Worm (Caenorhabditis elegans): ENCODE results near the gene ttc-7.
A peak's percentile ranks its signal among the peaks of the same experiment; 100 is the strongest.

ttc-7 gene

ce11 chrIII:1887354-1887753 lies 27.1 kb downstream of the ttc-7 start, which contains the start of gene B0524.3:
B0524.3 (plus strand) TSS chrIII:1887654.
- no peak for TF ChIP-seq Y53F4B.3 (GFP tag; IDR thresholded peaks at IDR 0.05)
- no peak for TF ChIP-seq rec-8 (tag; optimal IDR thresholded peaks at IDR 0.05)
- no peak for TF ChIP-seq lsl-1 (GFP tag; optimal IDR thresholded peaks at IDR 0.05)
- no peak for TF ChIP-seq nfyb-1 (GFP tag; IDR thresholded peaks at IDR 0.05)
- no peak for TF ChIP-seq tlf-1 (GFP tag; optimal IDR thresholded peaks at IDR 0.05)
- TF ChIP-seq unc-130 (GFP tag; optimal IDR thresholded peaks at IDR 0.05): no peak
- TF ChIP-seq mcd-1 (GFP tag; IDR thresholded peaks at IDR 0.05): no peak
- TF ChIP-seq mes-4 (tag; optimal IDR thresholded peaks at IDR 0.05): no peak
- no peak for TF ChIP-seq somi-1 (GFP tag; optimal IDR thresholded peaks at IDR 0.05)
- TF ChIP-seq let-607 (tag; optimal IDR thresholded peaks at IDR 0.05): no peak
- TF ChIP-seq B0019.2 (GFP tag; conservative IDR thresholded peaks at IDR 0.05): no peak
- no peak for TF ChIP-seq ztf-3 (GFP tag; optimal IDR thresholded peaks at IDR 0.05)
- no peak for TF ChIP-seq nhr-90 (tag; optimal IDR thresholded peaks at IDR 0.05)

ce11 chrIII:1893405-1893804 lies 33.2 kb downstream of the ttc-7 start:
- TF ChIP-seq chd-7 (tag; optimal IDR thresholded peaks at IDR 0.05) (no peak), cebp-2 (GFP tag; IDR thresholded peaks at IDR 0.05) (no peak), lag-1 (GFP tag; IDR thresholded peaks at IDR 0.05) (no peak), ZK185.1 (tag; optimal IDR thresholded peaks at IDR 0.05; ENCODE audit: poor library complexity, severe bottlenecking) (no peak), lsl-1 (GFP tag; optimal IDR thresholded peaks at IDR 0.05) (no peak), sdz-38 (tag; optimal IDR thresholded peaks at IDR 0.05) (no peak), Y67H2A.10 (GFP tag; conservative IDR thresholded peaks at IDR 0.05) (no peak), F49E8.2 (tag; optimal IDR thresholded peaks at IDR 0.05; ENCODE audit: insufficient read depth) (no peak), lir-1 (GFP tag; conservative IDR thresholded peaks at IDR 0.05) (no peak), nfya-1 (tag; optimal IDR thresholded peaks at IDR 0.05; ENCODE audit: borderline replicate concordance, insufficient read depth) (no peak), K11D2.4 (GFP tag; IDR thresholded peaks at IDR 0.05) (no peak), B0035.1 (tag; optimal IDR thresholded peaks at IDR 0.05) (no peak), hlh-26 (GFP tag; conservative IDR thresholded peaks at IDR 0.05) (no peak)

- no peak for TF ChIP-seq ceh-40 (GFP tag; IDR thresholded peaks at IDR 0.05)
- no peak for TF ChIP-seq attf-6 (GFP tag; IDR thresholded peaks at IDR 0.05)
- TF ChIP-seq B0035.1 (tag; optimal IDR thresholded peaks at IDR 0.05): no peak
- TF ChIP-seq lag-1 (GFP tag; IDR thresholded peaks at IDR 0.05): no peak
- TF ChIP-seq F52B5.7 (tag; optimal IDR thresholded peaks at IDR 0.05): no peak
- TF ChIP-seq fkh-3 (tag; optimal IDR thresholded peaks at IDR 0.05): no peak
Measured at ce11 chrIII:1893851-1894250, 33.6 kb downstream of the ttc-7 start, which contains the start of the genes B0524.5 and B0524.2. B0524.5 (minus strand) TSS chrIII:1893890. B0524.2 (plus strand) TSS chrIII:1894057.

ce11 chrIII:1900406-1900805 lies 40.2 kb downstream of the ttc-7 start:
- TF ChIP-seq lsl-1 (GFP tag; optimal IDR thresholded peaks at IDR 0.05) (peak; percentile 19), nfyb-1 (GFP tag; IDR thresholded peaks at IDR 0.05) (0 out of 2 replicates have a peak, but pooled peaks have one; percentile 43)

ce11 chrIII:1903966-1904365 lies 43.7 kb downstream of the ttc-7 start:
- TF ChIP-seq hlh-26 (GFP tag; conservative IDR thresholded peaks at IDR 0.05): no peak
- no peak for TF ChIP-seq lin-26 (GFP tag; IDR thresholded peaks at IDR 0.05)
- TF ChIP-seq athp-1 (tag; optimal IDR thresholded peaks at IDR 0.05): no peak
- TF ChIP-seq cebp-1 (GFP tag; IDR thresholded peaks at IDR 0.05): no peak
- TF ChIP-seq cebp-1 (tag; optimal IDR thresholded peaks at IDR 0.05): no peak
- no peak for TF ChIP-seq zim-3 (tag; optimal IDR thresholded peaks at IDR 0.05)
- no peak for TF ChIP-seq nfya-2 (GFP tag; IDR thresholded peaks at IDR 0.05)
- TF ChIP-seq ztf-26 (tag; optimal IDR thresholded peaks at IDR 0.05): no peak
- TF ChIP-seq B0261.1 (tag; optimal IDR thresholded peaks at IDR 0.05): no peak
- no peak for TF ChIP-seq attf-6 (GFP tag; IDR thresholded peaks at IDR 0.05)
- no peak for TF ChIP-seq bed-1 (GFP tag; IDR thresholded peaks at IDR 0.05)
- no peak for TF ChIP-seq T26A5.8 (tag; optimal IDR thresholded peaks at IDR 0.05)
- no peak for TF ChIP-seq nhr-80 (tag; optimal IDR thresholded peaks at IDR 0.05)
- TF ChIP-seq dpl-1 (GFP tag; optimal IDR thresholded peaks at IDR 0.05): no peak
- TF ChIP-seq snpc-4 (GFP tag; optimal IDR thresholded peaks at IDR 0.05): no peak
- TF ChIP-seq snpc-4 (tag; optimal IDR thresholded peaks at IDR 0.05): no peak
